Fruit fly (Drosophila melanogaster): ENCODE measurements around the gene CG17219.
A peak's percentile ranks its signal among the peaks of the same experiment; 100 is the strongest.

The CG17219 gene

DNA sequence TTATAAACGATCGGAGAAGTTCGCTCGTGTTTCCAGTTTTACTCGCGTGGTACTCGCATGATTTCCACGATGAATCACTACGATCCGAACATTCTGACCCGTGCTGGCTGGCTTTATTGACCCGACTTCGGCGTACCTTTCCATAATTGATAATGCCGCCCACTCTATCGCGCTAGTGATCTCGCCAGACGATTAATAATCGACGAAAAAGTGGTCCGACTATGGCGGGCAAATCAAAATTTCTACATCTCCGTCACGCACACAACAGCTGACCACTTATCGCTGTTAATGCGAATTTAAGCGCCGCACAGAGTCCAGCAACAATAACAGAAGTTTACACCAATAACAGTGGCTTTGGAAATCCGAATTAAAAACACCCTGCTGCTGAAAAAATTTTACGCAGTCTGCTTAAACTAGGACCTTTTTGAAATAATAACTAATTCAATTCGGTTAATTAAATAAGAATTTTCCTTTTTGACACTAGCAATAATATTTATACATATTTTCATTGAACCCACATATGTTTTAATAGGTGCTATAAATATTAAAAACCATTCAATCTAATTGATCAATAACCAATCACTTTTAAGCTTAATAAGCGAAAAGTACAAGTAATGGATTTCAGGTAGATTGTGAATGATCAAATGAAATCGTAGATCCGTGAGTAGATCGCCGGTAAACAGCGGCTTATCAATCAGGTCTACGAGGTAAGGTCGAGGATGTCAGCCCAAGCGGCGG lies 26.8 kb downstream of the CG17219 start (continued):
- TF ChIP-seq Vsx2 (GFP tag; optimal IDR thresholded peaks at IDR 0.05; ENCODE audit: partially characterized antibody) (no peak), h (GFP tag; optimal IDR thresholded peaks at IDR 0.05) (peak; percentile 38), Hr78 (GFP tag; optimal IDR thresholded peaks at IDR 0.05) (no peak), ey (GFP tag; optimal IDR thresholded peaks at IDR 0.05) (peak; percentile 58), tai (GFP tag; optimal IDR thresholded peaks at IDR 0.05) (no peak), Abd-B (GFP tag; optimal IDR thresholded peaks at IDR 0.05) (no peak), br (GFP tag; optimal IDR thresholded peaks at IDR 0.05) (peak; percentile 53), N (GFP tag; optimal IDR thresholded peaks at IDR 0.05) (no peak), Jra (GFP tag; optimal IDR thresholded peaks at IDR 0.05) (no peak)

DNA sequence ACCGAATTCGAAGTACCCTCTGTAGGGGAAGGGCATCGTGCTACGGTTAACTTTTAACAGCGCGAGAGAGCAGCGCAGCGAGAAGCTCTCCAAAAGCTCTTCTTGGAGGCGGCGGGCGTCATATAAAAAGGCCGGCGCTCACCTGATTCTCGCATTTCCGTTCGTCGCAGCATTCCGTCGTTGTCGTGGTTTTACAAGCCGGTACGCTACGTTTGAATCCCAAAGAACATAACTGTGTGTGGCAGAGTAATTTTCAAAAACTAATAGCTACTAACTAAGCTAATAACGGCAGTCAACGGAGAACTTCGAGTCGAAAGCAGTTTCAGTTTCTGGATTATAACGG lies 27.4 kb downstream of the CG17219 start, which contains the start of gene FASN1:
Gene FASN1, plus strand, starts transcription at position 151 of the 343 bp plus-strand sequence.
- TF ChIP-seq dmrt93B (GFP tag; optimal IDR thresholded peaks at IDR 0.05) (no peak), pan (optimal IDR thresholded peaks at IDR 0.05) (no peak), foxo (GFP tag; optimal IDR thresholded peaks at IDR 0.05) (no peak), Dif (GFP tag; optimal IDR thresholded peaks at IDR 0.05; ENCODE audit: partially characterized antibody) (peak; percentile 72), Jra (GFP tag; optimal IDR thresholded peaks at IDR 0.05) (peak; percentile 48), CG32264 (GFP tag; optimal IDR thresholded peaks at IDR 0.05) (no peak), dl (GFP tag; optimal IDR thresholded peaks at IDR 0.05; ENCODE audit: insufficient read depth in 1 of 2, partially characterized antibody in 2 of 2) (no peak), Sp1 (GFP tag; optimal IDR thresholded peaks at IDR 0.05) (peak; percentile 27), Hr83 (GFP tag; optimal IDR thresholded peaks at IDR 0.05; ENCODE audit: poor library complexity, severe bottlenecking) (peak; percentile 70), Mio (GFP tag; optimal IDR thresholded peaks at IDR 0.05) (no peak), lola (GFP tag; optimal IDR thresholded peaks at IDR 0.05) (no peak), jim (GFP tag; optimal IDR thresholded peaks at IDR 0.05) (no peak), Vsx2 (GFP tag; optimal IDR thresholded peaks at IDR 0.05; ENCODE audit: partially characterized antibody) (no peak), OdsH (GFP tag; optimal IDR thresholded peaks at IDR 0.05) (no peak), Hr78 (GFP tag; optimal IDR thresholded peaks at IDR 0.05) (no peak), brk (GFP tag; optimal IDR thresholded peaks at IDR 0.05) (no peak), woc (GFP tag; optimal IDR thresholded peaks at IDR 0.05) (no peak), CrebA (GFP tag; optimal IDR thresholded peaks at IDR 0.05; ENCODE audit: borderline replicate concordance) (no peak), Abd-B (GFP tag; optimal IDR thresholded peaks at IDR 0.05) (no peak), Rel (GFP tag; optimal IDR thresholded peaks at IDR 0.05) (no peak), Rel (tag; optimal IDR thresholded peaks at IDR 0.05) (peak; percentile 47), br (GFP tag; optimal IDR thresholded peaks at IDR 0.05) (peak; percentile 17), usp (GFP tag; optimal IDR thresholded peaks at IDR 0.05) (no peak), dsf (GFP tag; optimal IDR thresholded peaks at IDR 0.05; ENCODE audit: borderline replicate concordance) (no peak), fru (GFP tag; optimal IDR thresholded peaks at IDR 0.05) (no peak), psq (GFP tag; optimal IDR thresholded peaks at IDR 0.05) (no peak), Myc (optimal IDR thresholded peaks at IDR 0.05) (no peak), h (GFP tag; optimal IDR thresholded peaks at IDR 0.05) (peak; percentile 23), sage (GFP tag; optimal IDR thresholded peaks at IDR 0.05) (no peak), Hnf4 (GFP tag; optimal IDR thresholded peaks at IDR 0.05) (no peak), sv (GFP tag; optimal IDR thresholded peaks at IDR 0.05) (no peak), CG9705 (GFP tag; optimal IDR thresholded peaks at IDR 0.05) (no peak), ey (GFP tag; optimal IDR thresholded peaks at IDR 0.05) (no peak), GATAd (GFP tag; optimal IDR thresholded peaks at IDR 0.05) (no peak), Dfd (GFP tag; optimal IDR thresholded peaks at IDR 0.05) (no peak), N (GFP tag; optimal IDR thresholded peaks at IDR 0.05) (no peak), tai (GFP tag; optimal IDR thresholded peaks at IDR 0.05) (no peak), HLH106 (tag; optimal IDR thresholded peaks at IDR 0.05) (peak; percentile 29), rgr (GFP tag; optimal IDR thresholded peaks at IDR 0.05) (peak; percentile 26)

Data from whole organism, wandering third instar larva.